Worm (Caenorhabditis elegans) whole organism, L4 larva: Measurements from ENCODE around the gene smc-3.

Source experiments
- D1046.2 ChIP-seq: fragments of 200-800 bp; sonication (Bioruptor generic); IDR thresholded peaks from 2 replicates; pipeline ENCODE4 v1.3.6; 2022; ENCODE audit warnings: missing genetic modification characterization, missing compliant biosample characterization
- F37D6.2 ChIP-seq: sonication (generic microtip); optimal IDR thresholded peaks from 2 replicates; lab custom pipeline; 2016; ENCODE audit warnings: mild to moderate bottlenecking, missing genetic modification characterization, missing compliant biosample characterization
- T26A8.4 ChIP-seq: fragments of 200-800 bp; sonication (Bioruptor generic); IDR thresholded peaks from 2 replicates; pipeline ENCODE4 v1.3.6; 2022; ENCODE audit warnings: missing genetic modification characterization, missing compliant biosample characterization
- ZK337.2 ChIP-seq: fragments of 200-800 bp; sonication (Bioruptor generic); IDR thresholded peaks from 2 replicates; pipeline ENCODE4 v1.3.6; 2022; ENCODE audit warnings: missing genetic modification reagents, missing genetic modification characterization, missing compliant biosample characterization
- ceh-28 ChIP-seq: fragments of 150-350 bp; optimal IDR thresholded peaks from 2 replicates; lab custom pipeline; 2014; ENCODE audit warnings: missing biosample characterization, missing genetic modification reagents, missing genetic modification characterization
- ceh-32 ChIP-seq: sonication (generic microtip); optimal IDR thresholded peaks from 2 replicates; lab custom pipeline; 2016; ENCODE audit warnings: mild to moderate bottlenecking, missing genetic modification characterization, missing compliant biosample characterization; ENCODE audit not compliant: poor library complexity
- ceh-62 ChIP-seq: sonication (generic microtip); optimal IDR thresholded peaks from 2 replicates; lab custom pipeline; 2017; ENCODE audit warnings: missing biosample characterization, missing genetic modification characterization
- ctbp-1 ChIP-seq: fragments of 200-800 bp; sonication (Bioruptor generic); IDR thresholded peaks from 2 replicates; pipeline ENCODE4 v1.3.6; 2022; ENCODE audit warnings: missing genetic modification reagents, missing genetic modification characterization, missing compliant biosample characterization
- daf-16 ChIP-seq, 3 experiments: sonication (generic microtip); optimal IDR thresholded peaks; 2 replicates each; lab custom pipeline; 2016 to 2017; ENCODE audit warnings: missing genetic modification characterization in 3 of 3, missing genetic modification reagents in 3 of 3, mild to moderate bottlenecking in 2 of 3, missing compliant biosample characterization in 2 of 3, missing biosample characterization in 1 of 3, moderate library complexity in 1 of 3
- daf-8 ChIP-seq: fragments of 200-800 bp; sonication (Bioruptor generic); IDR thresholded peaks from 2 replicates; pipeline ENCODE4 v1.3.6; 2022; ENCODE audit warnings: missing genetic modification characterization, missing compliant biosample characterization
- dmd-6 ChIP-seq: fragments of 200-800 bp; sonication (Bioruptor generic); IDR thresholded peaks from 2 replicates; pipeline ENCODE4 v1.3.6; 2022; ENCODE audit warnings: missing genetic modification reagents, missing genetic modification characterization, missing compliant biosample characterization
- dmd-8 ChIP-seq: fragments of 200-800 bp; sonication (Bioruptor generic); IDR thresholded peaks from 2 replicates; pipeline ENCODE4 v1.3.6; 2022; ENCODE audit warnings: missing genetic modification characterization, missing compliant biosample characterization
- duxl-1 ChIP-seq: sonication (generic microtip); optimal IDR thresholded peaks from 2 replicates; lab custom pipeline; 2016; ENCODE audit warnings: mild to moderate bottlenecking, missing genetic modification characterization, moderate library complexity, missing compliant biosample characterization; ENCODE audit not compliant: poor library complexity
- fkh-10 ChIP-seq: fragments of 150-350 bp; optimal IDR thresholded peaks from 2 replicates; lab custom pipeline; 2014; ENCODE audit warnings: missing biosample characterization, missing genetic modification reagents, missing genetic modification characterization
- gei-8 ChIP-seq: fragments of 200-800 bp; sonication (Bioruptor generic); optimal IDR thresholded peaks from 2 replicates; lab custom pipeline; 2018; ENCODE audit warnings: mild to moderate bottlenecking, missing genetic modification characterization, missing compliant biosample characterization
- hlh-11 ChIP-seq: fragments of 200-800 bp; sonication (Bioruptor generic); optimal IDR thresholded peaks from 2 replicates; lab custom pipeline; 2018; ENCODE audit warnings: mild to moderate bottlenecking, missing genetic modification characterization, missing compliant biosample characterization
- hmg-1.1 ChIP-seq: fragments of 200-800 bp; sonication (Bioruptor generic); IDR thresholded peaks from 2 replicates; pipeline ENCODE4 v1.3.6; 2022; ENCODE audit warnings: missing genetic modification reagents, missing genetic modification characterization, missing compliant biosample characterization
- lim-7 ChIP-seq: fragments of 200-800 bp; sonication (Bioruptor generic); IDR thresholded peaks from 2 replicates; pipeline ENCODE4 v1.3.6; 2022; ENCODE audit warnings: missing genetic modification characterization, missing compliant biosample characterization
- lin-1 ChIP-seq: fragments of 200-800 bp; sonication (Bioruptor generic); IDR thresholded peaks from 2 replicates; pipeline ENCODE4 v1.3.6; 2022; ENCODE audit warnings: missing genetic modification reagents, missing genetic modification characterization, missing compliant biosample characterization
- madf-9 ChIP-seq: fragments of 200-800 bp; sonication (Bioruptor generic); conservative IDR thresholded peaks from 2 replicates; pipeline ENCODE4 v1.3.6; 2022; ENCODE audit warnings: missing genetic modification reagents, missing genetic modification characterization, missing compliant biosample characterization
- mdt-29 ChIP-seq: fragments of 200-800 bp; sonication (Bioruptor generic); IDR thresholded peaks from 2 replicates; pipeline ENCODE4 v1.3.6; 2022; ENCODE audit warnings: missing genetic modification reagents, missing genetic modification characterization, missing compliant biosample characterization
- mes-2 ChIP-seq: sonication (generic microtip); optimal IDR thresholded peaks from 2 replicates; lab custom pipeline; 2016; ENCODE audit warnings: missing genotype, mild to moderate bottlenecking, missing genetic modification characterization, missing compliant biosample characterization; ENCODE audit not compliant: poor library complexity, severe bottlenecking
- mxl-3 ChIP-seq: fragments of 200-800 bp; sonication (Bioruptor generic); optimal IDR thresholded peaks from 2 replicates; lab custom pipeline; 2018; ENCODE audit warnings: mild to moderate bottlenecking, missing genetic modification characterization, missing compliant biosample characterization
- nhr-111 ChIP-seq: fragments of 200-800 bp; sonication (Bioruptor generic); optimal IDR thresholded peaks from 2 replicates; lab custom pipeline; 2018; ENCODE audit warnings: mild to moderate bottlenecking, missing genetic modification characterization, missing compliant biosample characterization
- nhr-28 ChIP-seq: fragments of 150-350 bp; optimal IDR thresholded peaks from 2 replicates; lab custom pipeline; 2014; ENCODE audit warnings: missing biosample characterization, missing genetic modification characterization
- nhr-41 ChIP-seq: fragments of 200-800 bp; sonication (Bioruptor generic); IDR thresholded peaks from 2 replicates; pipeline ENCODE4 v1.3.6; 2022; ENCODE audit warnings: missing genetic modification reagents, missing genetic modification characterization, missing compliant biosample characterization
- nhr-48 ChIP-seq: sonication (generic microtip); optimal IDR thresholded peaks from 2 replicates; lab custom pipeline; 2016; ENCODE audit warnings: mild to moderate bottlenecking, missing genetic modification characterization, missing compliant biosample characterization
- pha-4 ChIP-seq, 2 experiments: fragments of 150-350 bp in 1 of 2; fragments of 200-800 bp in 1 of 2; sonication (Bioruptor generic) in 1 of 2; IDR thresholded peaks in 1 of 2; optimal IDR thresholded peaks in 1 of 2; 2 replicates each; pipeline versions ENCODE4 v1.3.6 to Lab custom; 2014 to 2022; ENCODE audit warnings: missing genetic modification characterization in 2 of 2, missing genetic modification reagents in 2 of 2, missing biosample characterization in 1 of 2, missing compliant biosample characterization in 1 of 2
- pqm-1 ChIP-seq: sonication (generic microtip); optimal IDR thresholded peaks from 2 replicates; lab custom pipeline; 2017; ENCODE audit warnings: missing biosample characterization, missing genetic modification characterization
- rbr-2 ChIP-seq: sonication (generic microtip); optimal IDR thresholded peaks from 2 replicates; lab custom pipeline; 2016; ENCODE audit warnings: missing genotype, missing genetic modification characterization, missing compliant biosample characterization
- spr-1 ChIP-seq: sonication (generic microtip); optimal IDR thresholded peaks from 2 replicates; lab custom pipeline; 2016; ENCODE audit warnings: mild to moderate bottlenecking, missing genetic modification characterization, missing compliant biosample characterization
- tra-1 ChIP-seq: fragments of 200-800 bp; sonication (Bioruptor generic); IDR thresholded peaks from 2 replicates; pipeline ENCODE4 v1.3.6; 2022; ENCODE audit warnings: missing genetic modification reagents, missing genetic modification characterization, missing compliant biosample characterization
- unc-130 ChIP-seq: sonication (generic microtip); optimal IDR thresholded peaks from 2 replicates; lab custom pipeline; 2016; ENCODE audit warnings: missing genetic modification reagents, missing genetic modification characterization, missing compliant biosample characterization
- unc-62 ChIP-seq, 3 experiments: fragments of 150-350 bp in 1 of 3; sonication (generic microtip); optimal IDR thresholded peaks in 2 of 3; peaks in 1 of 3; 1 replicate in 1 of 3; 2 replicates in 2 of 3; lab custom pipeline; 2014 to 2017; ENCODE audit warnings: missing biosample characterization in 3 of 3, missing genetic modification characterization in 3 of 3, missing genetic modification reagents in 3 of 3, missing genotype in 1 of 3
- zag-1 ChIP-seq: fragments of 150-350 bp; optimal IDR thresholded peaks from 2 replicates; lab custom pipeline; 2014; ENCODE audit warnings: missing biosample characterization, missing genetic modification characterization
- ztf-11 ChIP-seq: fragments of 150-350 bp; optimal IDR thresholded peaks from 2 replicates; lab custom pipeline; 2014; ENCODE audit warnings: missing biosample characterization, missing genetic modification characterization

Gene smc-3

ce11 chrIII:11267372-11267771, 23.3 kb upstream of the smc-3 start:
- TF ChIP-seq pha-4 (GFP tag; IDR thresholded peaks at IDR 0.05; lab: Robert Waterston, UW), result no peak
- no peak for TF ChIP-seq pha-4 (tag; optimal IDR thresholded peaks at IDR 0.05; lab: Kevin White, UChicago)
- peak; percentile 3 for TF ChIP-seq mes-2 (tag; lab: Kevin White, UChicago)
- no peak for TF ChIP-seq nhr-41 (GFP tag; lab: Robert Waterston, UW)
- TF ChIP-seq pqm-1, result peak; percentile 62
- peak; percentile 38 for TF ChIP-seq mxl-3 (GFP tag; lab: Kevin White, UChicago)
- peak in 1 of 2 experiments; percentile 86 for TF ChIP-seq unc-62 (GFP tag; optimal IDR thresholded peaks at IDR 0.05 in 1 of 2; lab: Kevin White, UChicago)
- no peak for TF ChIP-seq unc-62 (tag; optimal IDR thresholded peaks at IDR 0.05; lab: Kevin White, UChicago)
- TF ChIP-seq daf-16 (GFP tag; optimal IDR thresholded peaks at IDR 0.05; lab: Kevin White, UChicago), result no peak
- TF ChIP-seq daf-16 (tag; optimal IDR thresholded peaks at IDR 0.05; lab: Kevin White, UChicago), result peak; percentile 14
- peak; percentile 63 for TF ChIP-seq dmd-6
- TF ChIP-seq ctbp-1 (GFP tag; lab: Robert Waterston, UW), result no peak
- TF ChIP-seq hlh-11 (tag; lab: Kevin White, UChicago), result peak; percentile 28
- TF ChIP-seq nhr-28 (tag; lab: Kevin White, UChicago), result peak; percentile 70
- no peak for TF ChIP-seq unc-130

- TF ChIP-seq dmd-6 (peak; percentile 66), nhr-48 (tag; lab: Kevin White, UChicago) (peak; percentile 3), zag-1 (tag; lab: Kevin White, UChicago) (no peak), mes-2 (tag; lab: Kevin White, UChicago) (no peak), mdt-29 (GFP tag; lab: Robert Waterston, UW) (no peak), ceh-32 (no peak), pqm-1 (peak; percentile 36), D1046.2 (GFP tag; lab: Robert Waterston, UW) (no peak), daf-16 (GFP tag; optimal IDR thresholded peaks at IDR 0.05; lab: Kevin White, UChicago) (no peak), daf-16 (tag; optimal IDR thresholded peaks at IDR 0.05; lab: Kevin White, UChicago) (peak; percentile 24), tra-1 (0 out of 2 replicates have a peak, but pooled peaks have one; percentile 5), hlh-11 (tag; lab: Kevin White, UChicago) (peak; percentile 8), T26A8.4 (GFP tag; lab: Robert Waterston, UW) (no peak), nhr-28 (tag; lab: Kevin White, UChicago) (peak; percentile 61)
Measured at ce11 chrIII:11268532-11268931, 22.2 kb upstream of the smc-3 start.

ce11 chrIII:11269206-11269605, 21.5 kb upstream of the smc-3 start:
- TF ChIP-seq nhr-28 (tag; lab: Kevin White, UChicago), result peak; percentile 99
- TF ChIP-seq daf-16 (GFP tag; optimal IDR thresholded peaks at IDR 0.05; lab: Kevin White, UChicago), result no peak
- TF ChIP-seq daf-16 (tag; optimal IDR thresholded peaks at IDR 0.05; lab: Kevin White, UChicago), result peak; percentile 30
- no peak for TF ChIP-seq nhr-111 (GFP tag; lab: Kevin White, UChicago)
- no peak for TF ChIP-seq zag-1 (tag; lab: Kevin White, UChicago)
- peak; percentile 20; the same call in 1 of the 2 replicates for TF ChIP-seq dmd-6
- TF ChIP-seq, all 104 proteins: peak for 3

ce11 chrIII:11270795-11271194, 19.9 kb upstream of the smc-3 start, which contains the start of gene obr-1:
TSS of gene obr-1 (minus strand) at chrIII:11270895.
- TF ChIP-seq duxl-1 (tag; lab: Kevin White, UChicago) (no peak), nhr-28 (tag; lab: Kevin White, UChicago) (peak; percentile 18)

- no peak for TF ChIP-seq hmg-1.1
- no peak for TF ChIP-seq zag-1 (tag; lab: Kevin White, UChicago)
- no peak for TF ChIP-seq lin-1
- TF ChIP-seq ceh-62, result no peak
Measured at ce11 chrIII:11274590-11275116, 16.1 kb upstream of the smc-3 start, which contains the start of gene Y47D3A.20. TSS of gene Y47D3A.20 (plus strand) at chrIII:11275066.

- TF ChIP-seq lim-7 (GFP tag; lab: Robert Waterston, UW) (no peak), dmd-8 (GFP tag; lab: Robert Waterston, UW) (no peak), madf-9 (GFP tag; lab: Robert Waterston, UW) (no peak), daf-16 (GFP tag; optimal IDR thresholded peaks at IDR 0.05; lab: Kevin White, UChicago) (no peak), daf-16 (tag; optimal IDR thresholded peaks at IDR 0.05; lab: Kevin White, UChicago) (no peak), mxl-3 (GFP tag; lab: Kevin White, UChicago) (no peak), fkh-10 (no peak), ztf-11 (tag; lab: Kevin White, UChicago) (no peak), F37D6.2 (tag; lab: Kevin White, UChicago) (no peak), ceh-28 (no peak), D1046.2 (GFP tag; lab: Robert Waterston, UW) (no peak), lin-1 (no peak), daf-8 (GFP tag; lab: Robert Waterston, UW) (no peak), spr-1 (tag; lab: Kevin White, UChicago) (no peak), ZK337.2 (GFP tag; lab: Robert Waterston, UW) (no peak), rbr-2 (tag; lab: Kevin White, UChicago) (no peak), mes-2 (tag; lab: Kevin White, UChicago) (no peak), gei-8 (GFP tag; lab: Kevin White, UChicago) (no peak)
Measured at ce11 chrIII:11278817-11279216, 11.9 kb upstream of the smc-3 start, which contains the start of gene Y47D3A.21. TSS of gene Y47D3A.21 (minus strand) at chrIII:11278917.
